Worm (Caenorhabditis elegans) whole organism, L3 larva: ENCODE measurements around the gene F54F7.8.

ENCODE experiments used
- nhr-23 ChIP-seq: fragments of 150-350 bp; optimal IDR thresholded peaks from 2 replicates; lab custom pipeline; 2014; ENCODE audit warnings: missing biosample characterization, missing genetic modification reagents, missing genetic modification characterization
- skn-1 ChIP-seq: fragments of 150-350 bp; optimal IDR thresholded peaks from 2 replicates; lab custom pipeline; 2014; ENCODE audit warnings: missing biosample characterization, missing genetic modification characterization

- no peak for TF ChIP-seq nhr-23 (tag; lab: Kevin White, UChicago)
- no peak for TF ChIP-seq skn-1 (tag; lab: Kevin White, UChicago)
Observed at ce11 chrX:11837378-11837777, 17.4 kb downstream of the F54F7.8 start, which contains the start of gene taf-7.1.
